Worm (Caenorhabditis elegans) whole organism, L1 larva: ENCODE measurements around the gene F22F7.11.

Experiments used
- C16A3.4 ChIP-seq: fragments of 150-350 bp; optimal IDR thresholded peaks from 2 replicates; lab custom pipeline; 2014; ENCODE audit warnings: missing biosample characterization, missing genetic modification characterization
- C34B4.2 ChIP-seq: sonication (generic microtip); optimal IDR thresholded peaks from 2 replicates; lab custom pipeline; 2017; ENCODE audit warnings: mild to moderate bottlenecking, missing genetic modification characterization, missing compliant biosample characterization
- F16B12.6 ChIP-seq: fragments of 150-350 bp; optimal IDR thresholded peaks from 2 replicates; lab custom pipeline; 2014; ENCODE audit warnings: missing biosample characterization, missing genetic modification characterization
- Y116A8C.19 ChIP-seq: sonication (generic microtip); optimal IDR thresholded peaks from 2 replicates; lab custom pipeline; 2016; ENCODE audit warnings: missing compliant biosample characterization, missing genetic modification characterization, borderline replicate concordance
- alr-1 ChIP-seq: fragments of 200-800 bp; sonication (Bioruptor generic); optimal IDR thresholded peaks from 2 replicates; lab custom pipeline; 2018; ENCODE audit warnings: borderline replicate concordance, mild to moderate bottlenecking, missing genetic modification characterization, missing compliant biosample characterization
- aly-2 ChIP-seq: fragments of 150-350 bp; optimal IDR thresholded peaks from 2 replicates; lab custom pipeline; 2014; ENCODE audit warnings: missing biosample characterization, missing genetic modification characterization
- ceh-8 ChIP-seq: fragments of 200-800 bp; sonication (Bioruptor generic); optimal IDR thresholded peaks from 2 replicates; lab custom pipeline; 2018; ENCODE audit warnings: mild to moderate bottlenecking, missing genetic modification characterization, moderate library complexity, missing compliant biosample characterization
- ceh-82 ChIP-seq, 3 experiments: fragments of 150-350 bp in 1 of 3; sonication (generic microtip) in 2 of 3; optimal IDR thresholded peaks; 2 replicates each; lab custom pipeline; 2014 to 2017; ENCODE audit warnings: missing biosample characterization in 3 of 3, missing genetic modification characterization in 3 of 3
- ceh-88 ChIP-seq: fragments of 200-800 bp; sonication (Bioruptor generic); IDR thresholded peaks from 2 replicates; pipeline ENCODE4 v1.3.6; 2022; ENCODE audit warnings: missing genetic modification characterization, missing compliant biosample characterization
- ceh-90 ChIP-seq: sonication (generic microtip); optimal IDR thresholded peaks from 2 replicates; lab custom pipeline; 2016; ENCODE audit warnings: missing genetic modification characterization, missing compliant biosample characterization
- ces-1 ChIP-seq: fragments of 150-350 bp; optimal IDR thresholded peaks from 2 replicates; lab custom pipeline; 2014; ENCODE audit warnings: missing biosample characterization, missing genetic modification reagents, missing genetic modification characterization
- dpl-1 ChIP-seq, 3 experiments: fragments of 150-350 bp in 2 of 3; sonication (generic microtip) in 1 of 3; optimal IDR thresholded peaks; 2 replicates each; lab custom pipeline; 2014 to 2017; ENCODE audit warnings: missing biosample characterization in 3 of 3, missing genetic modification characterization in 3 of 3, missing genetic modification reagents in 3 of 3
- efl-1 ChIP-seq, 4 experiments: fragments of 150-350 bp; optimal IDR thresholded peaks in 3 of 4; peaks in 1 of 4; 1 replicate in 1 of 4; 2 replicates in 3 of 4; lab custom pipeline; 2014; ENCODE audit warnings: missing biosample characterization in 2 of 4, missing genetic modification characterization in 2 of 4, missing genetic modification reagents in 2 of 4
- egl-27 ChIP-seq, 2 experiments: fragments of 150-350 bp in 1 of 2; sonication (generic microtip); optimal IDR thresholded peaks; 3 replicates each; lab custom pipeline; 2017 to 2018; ENCODE audit warnings: missing biosample characterization in 2 of 2, missing genetic modification characterization in 2 of 2, missing genetic modification reagents in 2 of 2
- elt-2 ChIP-seq: sonication (generic microtip); optimal IDR thresholded peaks from 2 replicates; lab custom pipeline; 2016; ENCODE audit warnings: missing genetic modification characterization, mild to moderate bottlenecking, inconsistent platforms, missing compliant biosample characterization, missing genetic modification reagents
- elt-3 ChIP-seq, 6 experiments: fragments of 150-350 bp in 1 of 6; sonication (generic microtip); optimal IDR thresholded peaks; 2 replicates each; lab custom pipeline; 2017 to 2018; ENCODE audit warnings: missing biosample characterization in 6 of 6, missing genetic modification characterization in 6 of 6, inconsistent platforms in 1 of 6
- fkh-10 ChIP-seq: sonication (generic microtip); optimal IDR thresholded peaks from 2 replicates; lab custom pipeline; 2017; ENCODE audit warnings: missing biosample characterization, missing genetic modification reagents, missing genetic modification characterization
- fkh-4 ChIP-seq: sonication (generic microtip); optimal IDR thresholded peaks from 2 replicates; lab custom pipeline; 2016; ENCODE audit warnings: missing compliant biosample characterization, missing genetic modification characterization, borderline replicate concordance
- fos-1 ChIP-seq: fragments of 150-350 bp; optimal IDR thresholded peaks from 2 replicates; lab custom pipeline; 2014; ENCODE audit warnings: missing biosample characterization, missing genetic modification characterization
- grh-1 ChIP-seq: fragments of 200-800 bp; sonication (Bioruptor generic); IDR thresholded peaks from 2 replicates; pipeline ENCODE4 v1.3.6; 2022; ENCODE audit warnings: missing genetic modification reagents, missing genetic modification characterization, missing compliant biosample characterization
- hlh-17 ChIP-seq: fragments of 200-800 bp; sonication (Bioruptor generic); optimal IDR thresholded peaks from 2 replicates; lab custom pipeline; 2018; ENCODE audit warnings: missing genetic modification characterization, mild to moderate bottlenecking, missing compliant biosample characterization, moderate library complexity, borderline replicate concordance
- hpl-2 ChIP-seq: fragments of 150-350 bp; optimal IDR thresholded peaks from 2 replicates; lab custom pipeline; 2014; ENCODE audit warnings: missing biosample characterization, missing genetic modification reagents, missing genetic modification characterization
- irx-1 ChIP-seq: sonication (generic microtip); optimal IDR thresholded peaks from 2 replicates; lab custom pipeline; 2016; ENCODE audit warnings: missing genetic modification characterization, missing compliant biosample characterization
- lin-15B ChIP-seq: fragments of 150-350 bp; sonication (generic microtip); optimal IDR thresholded peaks from 3 replicates; lab custom pipeline; 2014; ENCODE audit warnings: missing biosample characterization, missing genetic modification characterization
- lin-35 ChIP-seq, 2 experiments: fragments of 150-350 bp; optimal IDR thresholded peaks; 2 replicates each; lab custom pipeline; 2014; ENCODE audit warnings: missing biosample characterization in 2 of 2, missing genetic modification characterization in 2 of 2, missing genetic modification reagents in 2 of 2
- lin-39 ChIP-seq: fragments of 150-350 bp; optimal IDR thresholded peaks from 2 replicates; lab custom pipeline; 2014; ENCODE audit warnings: missing biosample characterization, missing genetic modification reagents, missing genetic modification characterization
- lir-3 ChIP-seq: sonication (generic microtip); optimal IDR thresholded peaks from 2 replicates; lab custom pipeline; 2016; ENCODE audit warnings: mild to moderate bottlenecking, missing genetic modification characterization, moderate library complexity, missing compliant biosample characterization; ENCODE audit not compliant: poor library complexity
- mdl-1 ChIP-seq, 2 experiments: fragments of 150-350 bp; optimal IDR thresholded peaks; 2 replicates each; lab custom pipeline; 2014 to 2017; ENCODE audit warnings: missing biosample characterization in 2 of 2, missing genetic modification characterization in 2 of 2, inconsistent platforms in 1 of 2
- mef-2 ChIP-seq: fragments of 150-350 bp; optimal IDR thresholded peaks from 2 replicates; lab custom pipeline; 2014; ENCODE audit warnings: missing biosample characterization, missing genetic modification characterization
- nhr-11 ChIP-seq: fragments of 150-350 bp; optimal IDR thresholded peaks from 2 replicates; lab custom pipeline; 2014; ENCODE audit warnings: missing biosample characterization, missing genetic modification characterization
- nhr-12 ChIP-seq: sonication (generic microtip); optimal IDR thresholded peaks from 2 replicates; lab custom pipeline; 2017; ENCODE audit warnings: missing biosample characterization, missing genetic modification characterization
- nhr-20 ChIP-seq: sonication (generic microtip); optimal IDR thresholded peaks from 2 replicates; lab custom pipeline; 2016; ENCODE audit warnings: mild to moderate bottlenecking, missing genetic modification characterization, missing compliant biosample characterization
- nhr-76 ChIP-seq: sonication (generic microtip); optimal IDR thresholded peaks from 2 replicates; lab custom pipeline; 2017; ENCODE audit warnings: missing biosample characterization, missing genetic modification characterization
- nhr-77 ChIP-seq: fragments of 150-350 bp; optimal IDR thresholded peaks from 2 replicates; lab custom pipeline; 2014; ENCODE audit warnings: missing biosample characterization, missing genetic modification characterization
- nhr-84 ChIP-seq: sonication (generic microtip); optimal IDR thresholded peaks from 2 replicates; lab custom pipeline; 2017; ENCODE audit warnings: missing biosample characterization, missing genetic modification characterization
- nhr-90 ChIP-seq: sonication (generic microtip); optimal IDR thresholded peaks from 2 replicates; lab custom pipeline; 2016; ENCODE audit warnings: mild to moderate bottlenecking, missing genetic modification characterization, missing compliant biosample characterization; ENCODE audit not compliant: poor library complexity
- pag-3 ChIP-seq: sonication (generic microtip); optimal IDR thresholded peaks from 2 replicates; lab custom pipeline; 2017; ENCODE audit warnings: missing genetic modification characterization, mild to moderate bottlenecking, missing compliant biosample characterization, antibody characterized with exemption, borderline replicate concordance; ENCODE audit not compliant: insufficient read depth
- rnt-1 ChIP-seq: sonication (generic microtip); optimal IDR thresholded peaks from 2 replicates; lab custom pipeline; 2016; ENCODE audit warnings: mild to moderate bottlenecking, missing genetic modification characterization, moderate library complexity, missing compliant biosample characterization
- sptf-1 ChIP-seq: fragments of 150-350 bp; optimal IDR thresholded peaks from 2 replicates; lab custom pipeline; 2014; ENCODE audit warnings: missing biosample characterization, missing genetic modification characterization
- sup-37 ChIP-seq: fragments of 200-800 bp; sonication (Bioruptor generic); optimal IDR thresholded peaks from 2 replicates; lab custom pipeline; 2018; ENCODE audit warnings: mild to moderate bottlenecking, missing genetic modification characterization, missing compliant biosample characterization
- swsn-7 ChIP-seq: sonication (generic microtip); optimal IDR thresholded peaks from 2 replicates; lab custom pipeline; 2016; ENCODE audit warnings: missing genetic modification characterization, missing compliant biosample characterization
- unc-130 ChIP-seq: fragments of 150-350 bp; optimal IDR thresholded peaks from 2 replicates; lab custom pipeline; 2017; ENCODE audit warnings: missing biosample characterization, missing genetic modification characterization, inconsistent platforms
- xbp-1 ChIP-seq: sonication (generic microtip); optimal IDR thresholded peaks from 2 replicates; lab custom pipeline; 2016; ENCODE audit warnings: missing genetic modification characterization, missing compliant biosample characterization
- ztf-11 ChIP-seq, 2 experiments: sonication (generic microtip); optimal IDR thresholded peaks; 2 replicates each; lab custom pipeline; 2016 to 2017; ENCODE audit warnings: missing genetic modification characterization in 2 of 2, missing biosample characterization in 1 of 2, missing compliant biosample characterization in 1 of 2

The F22F7.11 gene

DNA sequence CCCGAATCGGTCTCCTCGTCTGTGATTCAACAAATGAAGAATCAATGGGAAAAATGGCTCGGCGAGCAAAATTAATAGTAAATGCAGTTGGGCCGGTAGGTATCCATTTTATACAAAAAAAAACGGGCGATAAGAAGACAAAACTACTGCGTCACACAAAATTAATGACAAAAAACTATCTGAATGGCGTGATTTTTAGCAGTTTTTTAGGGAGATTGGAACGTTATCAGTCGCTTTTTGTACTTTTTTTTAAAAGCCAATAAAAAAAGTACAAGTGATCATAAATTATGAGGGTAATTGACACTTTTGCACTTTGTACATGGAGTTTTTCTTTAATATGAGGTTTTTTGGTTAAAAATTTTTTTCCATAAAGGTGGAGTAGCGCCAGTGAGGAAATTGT is 3.5 kb downstream of the F22F7.11 start:
- TF ChIP-seq ceh-82 (tag; optimal IDR thresholded peaks at IDR 0.05; lab: Kevin White, UChicago) (no peak), swsn-7 (tag; lab: Kevin White, UChicago) (no peak), elt-2 (tag; lab: Kevin White, UChicago) (no peak), nhr-84 (tag; lab: Kevin White, UChicago) (no peak)

DNA sequence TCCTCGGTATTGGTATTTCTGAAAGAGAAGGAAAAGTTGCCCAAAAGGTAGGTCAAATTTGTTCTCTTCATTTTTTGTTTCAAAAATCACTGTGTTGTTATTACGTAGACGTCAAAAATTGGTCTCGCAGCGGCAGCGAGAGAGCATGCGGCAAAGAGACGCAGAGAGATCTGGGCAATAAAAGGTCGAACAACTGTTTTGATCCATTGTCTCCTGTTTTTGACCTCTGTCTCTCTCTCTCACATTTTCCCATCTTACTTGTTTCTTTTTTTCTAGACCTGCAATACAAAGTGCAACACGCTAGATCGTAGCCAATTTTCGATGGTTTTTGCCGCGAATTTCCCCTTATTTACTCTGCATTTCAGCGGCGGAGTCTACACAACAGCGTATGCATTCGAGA is 6.9 kb downstream of the F22F7.11 start:
- TF ChIP-seq efl-1 (optimal IDR thresholded peaks at IDR 0.05; lab: Kevin White, UChicago): no peak
- peak in 1 of 2 experiments; percentile 88 for TF ChIP-seq efl-1 (GFP tag; optimal IDR thresholded peaks at IDR 0.05 in 1 of 2; lab: Kevin White, UChicago)
- TF ChIP-seq hpl-2 (GFP tag; lab: Kevin White, UChicago): no peak
- TF ChIP-seq rnt-1 (tag; lab: Kevin White, UChicago): peak; percentile 73
- TF ChIP-seq mef-2 (tag; lab: Kevin White, UChicago): no peak
- TF ChIP-seq, all 84 proteins: peak for 2

DNA sequence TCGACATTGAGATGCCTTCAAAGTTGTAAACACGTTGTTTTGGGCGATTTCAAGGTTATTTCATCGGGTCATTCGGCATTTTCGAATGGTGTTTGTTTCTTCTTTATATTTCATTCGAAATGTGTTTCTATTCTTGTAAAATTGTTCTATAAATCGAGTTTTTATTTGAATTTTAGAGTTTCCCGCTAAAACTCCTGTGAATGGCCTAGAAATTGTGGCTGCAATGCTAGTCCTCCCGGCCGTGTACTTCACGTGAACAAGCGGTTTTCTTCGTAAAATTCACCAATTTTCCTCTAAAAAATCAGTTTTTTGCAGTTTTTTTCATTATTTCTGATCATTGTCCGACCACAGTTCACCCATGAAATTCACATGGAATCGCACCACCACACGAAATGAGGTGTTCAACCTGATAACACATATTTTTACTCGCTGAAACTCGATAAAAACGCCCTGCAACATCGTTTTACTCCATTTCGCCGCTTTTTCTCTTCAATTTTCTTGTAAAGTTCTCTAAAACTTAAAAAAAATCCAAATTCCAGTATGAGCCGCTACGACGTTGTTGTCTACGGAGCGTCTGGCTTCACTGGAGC is 7.5 kb downstream of the F22F7.11 start, which contains the start of gene ldp-1:
TSS of gene ldp-1 (plus strand) at position 540 of the 590 bp plus-strand sequence.
- TF ChIP-seq C34B4.2 (tag; lab: Kevin White, UChicago) (peak; percentile 10), fkh-4 (tag; lab: Kevin White, UChicago) (peak; percentile 94), nhr-84 (tag; lab: Kevin White, UChicago) (no peak), lin-35 (GFP tag; optimal IDR thresholded peaks at IDR 0.05; lab: Kevin White, UChicago) (peak; percentile 93 to 94), nhr-11 (tag; lab: Kevin White, UChicago) (no peak), Y116A8C.19 (tag; lab: Kevin White, UChicago) (peak; percentile 67), nhr-77 (no peak), ceh-8 (GFP tag; lab: Kevin White, UChicago) (peak; percentile 80), ces-1 (GFP tag; lab: Kevin White, UChicago) (no peak), dpl-1 (GFP tag; optimal IDR thresholded peaks at IDR 0.05; lab: Kevin White, UChicago) (peak; percentile 89 to 94 (median 92)), irx-1 (peak; percentile 96), mef-2 (tag; lab: Kevin White, UChicago) (no peak), nhr-12 (no peak), ceh-82 (tag; optimal IDR thresholded peaks at IDR 0.05; lab: Kevin White, UChicago) (peak; percentile 55 to 73 (median 70)), grh-1 (GFP tag; lab: Robert Waterston, UW) (peak; percentile 75), nhr-20 (tag; lab: Kevin White, UChicago) (peak; percentile 82), ceh-90 (tag; lab: Kevin White, UChicago) (peak; percentile 96), lin-39 (tag; lab: Kevin White, UChicago) (peak; percentile 20), ztf-11 (tag; optimal IDR thresholded peaks at IDR 0.05; lab: Kevin White, UChicago) (peak in 1 of 2 experiments; percentile 94), pag-3 (tag; lab: Kevin White, UChicago) (no peak), lin-15B (tag; lab: Kevin White, UChicago) (peak; percentile 62), fos-1 (tag; lab: Kevin White, UChicago) (peak; percentile 62), unc-130 (tag; lab: Kevin White, UChicago) (no peak), nhr-90 (tag; lab: Kevin White, UChicago) (peak; percentile 92), aly-2 (tag; lab: Kevin White, UChicago) (peak; percentile 6), C16A3.4 (tag; lab: Kevin White, UChicago) (peak; percentile 14), fkh-10 (GFP tag; lab: Kevin White, UChicago) (peak; percentile 2), ceh-88 (GFP tag; lab: Robert Waterston, UW) (peak; percentile 46), hlh-17 (GFP tag; lab: Kevin White, UChicago) (no peak), alr-1 (tag; lab: Kevin White, UChicago) (no peak), elt-3 (tag; optimal IDR thresholded peaks at IDR 0.05; lab: Kevin White, UChicago) (peak in 1 of 6 experiments; percentile 51), lir-3 (tag; lab: Kevin White, UChicago) (peak; percentile 95), sup-37 (GFP tag; lab: Kevin White, UChicago) (peak; percentile 55), nhr-76 (tag; lab: Kevin White, UChicago) (no peak), hpl-2 (GFP tag; lab: Kevin White, UChicago) (no peak), efl-1 (optimal IDR thresholded peaks at IDR 0.05; lab: Kevin White, UChicago) (peak; percentile 95 to 99), efl-1 (GFP tag; optimal IDR thresholded peaks at IDR 0.05 in 1 of 2; lab: Kevin White, UChicago) (peak; percentile 94 to 99), xbp-1 (tag; lab: Kevin White, UChicago) (peak; percentile 81), mdl-1 (tag; optimal IDR thresholded peaks at IDR 0.05; lab: Kevin White, UChicago) (peak in 1 of 2 experiments; percentile 6), egl-27 (tag; optimal IDR thresholded peaks at IDR 0.05; lab: Kevin White, UChicago) (no peak), F16B12.6 (tag; lab: Kevin White, UChicago) (peak; percentile 16), sptf-1 (tag; lab: Kevin White, UChicago) (no peak)
